Worm (Caenorhabditis elegans): Measurements from ENCODE around the gene npl-4.2.
A peak's percentile ranks its signal among the peaks of the same experiment; 100 is the strongest.

DNA sequence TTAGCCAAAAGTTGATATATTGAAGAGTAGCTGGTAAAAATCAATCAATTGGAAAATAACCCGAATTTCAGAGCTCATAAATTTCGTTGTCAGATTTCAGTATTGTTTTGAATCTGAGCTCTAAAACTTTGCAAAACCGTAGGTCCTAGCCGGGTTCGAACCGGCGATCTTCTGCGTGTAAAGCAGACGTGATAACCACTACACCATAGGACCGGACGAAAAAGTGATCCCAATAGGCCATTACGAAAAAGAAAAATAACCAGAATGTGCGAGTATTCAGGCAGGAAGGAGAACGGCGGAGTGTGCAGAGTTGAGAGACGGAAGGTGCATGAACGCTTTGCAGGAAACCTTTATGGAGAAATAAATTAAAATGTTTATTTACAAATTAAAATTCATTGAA, 45.6 kb upstream of the npl-4.2 start:
- TF ChIP-seq B0310.2 (tag; optimal IDR thresholded peaks at IDR 0.05): peak; percentile 27
- no peak for TF ChIP-seq ama-1 (optimal IDR thresholded peaks at IDR 0.05)
- TF ChIP-seq flt-1 (GFP tag; IDR thresholded peaks at IDR 0.05): peak; percentile 73
- no peak for TF ChIP-seq aly-1 (tag; optimal IDR thresholded peaks at IDR 0.05)
- TF ChIP-seq ets-7 (tag; optimal IDR thresholded peaks at IDR 0.05): no peak
- TF ChIP-seq tbx-11 (GFP tag; IDR thresholded peaks at IDR 0.05): peak; percentile 59; the same call in 1 of the 2 replicates
- TF ChIP-seq hnd-1 (tag; optimal IDR thresholded peaks at IDR 0.05): peak; percentile 20
- no peak for TF ChIP-seq pes-1 (GFP tag; IDR thresholded peaks at IDR 0.05)
- TF ChIP-seq sea-1 (GFP tag; conservative IDR thresholded peaks at IDR 0.05): 0 out of 2 replicates have a peak, but pooled peaks have one; percentile 64
- TF ChIP-seq tra-4 (tag; optimal IDR thresholded peaks at IDR 0.05): no peak

All from whole organism, early embryonic.